Worm (Caenorhabditis elegans) whole organism, L4/young adult: ENCODE data around the gene F10G2.4.

Experiments used
- W03F9.2 ChIP-seq: fragments of 150-350 bp; optimal IDR thresholded peaks from 2 replicates; lab custom pipeline; 2014; ENCODE audit warnings: missing biosample characterization, missing genetic modification characterization
- dao-5 ChIP-seq: sonication (generic microtip); optimal IDR thresholded peaks from 2 replicates; lab custom pipeline; 2016; ENCODE audit warnings: missing genotype, missing genetic modification characterization, moderate library complexity, missing compliant biosample characterization
- him-1 ChIP-seq: sonication (generic microtip); optimal IDR thresholded peaks from 2 replicates; lab custom pipeline; 2016; ENCODE audit warnings: missing genotype, missing genetic modification reagents, missing genetic modification characterization, missing compliant biosample characterization

ce11 chrV:7341942-7342341, 14.9 kb downstream of the F10G2.4 start, which contains the start of the genes nhr-263 and nhr-148:
- TF ChIP-seq him-1 (no peak), dao-5 (no peak), W03F9.2 (no peak)
